Fruit fly (Drosophila melanogaster) whole organism, embryonic: ENCODE data around the gene Oatp30B.

ENCODE experiments used
- CG10267 ChIP-seq: fragments of 200-800 bp; sonication (Bioruptor generic); optimal IDR thresholded peaks from 2 replicates; lab custom pipeline; 2018; ENCODE audit warnings: missing biosample characterization, mild to moderate bottlenecking, missing genetic modification characterization, moderate library complexity
- CG10979 ChIP-seq: fragments of 200-800 bp; sonication (Bioruptor generic); optimal IDR thresholded peaks from 2 replicates; lab custom pipeline; 2018; ENCODE audit warnings: missing biosample characterization, mild to moderate bottlenecking, missing genetic modification characterization, moderate library complexity
- CG18262 ChIP-seq: fragments of 200-800 bp; optimal IDR thresholded peaks from 3 replicates; lab custom pipeline; 2019; ENCODE audit warnings: missing biosample characterization, mild to moderate bottlenecking, missing genetic modification characterization, moderate library complexity
- CG8924 ChIP-seq: fragments of 200-800 bp; optimal IDR thresholded peaks from 3 replicates; lab custom pipeline; 2019; ENCODE audit warnings: missing biosample characterization, mild to moderate bottlenecking, missing genetic modification characterization, moderate library complexity
- D19A ChIP-seq: fragments of 200-800 bp; optimal IDR thresholded peaks from 3 replicates; lab custom pipeline; 2019; ENCODE audit warnings: missing biosample characterization, mild to moderate bottlenecking, missing genetic modification characterization, moderate library complexity
- exex ChIP-seq: fragments of 200-800 bp; sonication (Bioruptor generic); optimal IDR thresholded peaks from 4 replicates; lab custom pipeline; 2018; ENCODE audit warnings: missing biosample characterization, mild to moderate bottlenecking, missing genetic modification characterization, moderate library complexity
- gce ChIP-seq: fragments of 200-800 bp; sonication (Bioruptor generic); IDR thresholded peaks from 3 replicates; pipeline ENCODE4 v1.3.6; 2022; ENCODE audit warnings: missing biosample characterization, missing genetic modification characterization

Oatp30B gene

DNA sequence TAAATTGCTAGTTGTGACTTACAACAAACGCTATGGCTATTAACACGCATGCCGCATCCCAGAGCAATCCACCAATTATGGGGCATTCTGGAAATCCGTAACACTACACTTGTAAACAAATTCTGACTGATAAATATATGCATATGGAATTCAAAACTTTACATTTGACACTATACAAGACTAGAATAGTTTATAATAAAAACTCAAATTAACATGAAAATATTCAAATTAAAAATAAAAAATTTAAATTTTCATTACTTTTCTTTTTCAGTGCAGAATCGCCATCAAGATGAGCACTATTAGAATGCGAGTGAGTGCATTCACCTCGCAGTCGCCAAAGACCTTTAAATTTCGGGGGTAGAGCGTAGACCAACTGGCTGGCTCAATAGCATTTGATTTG is 64.9 kb downstream of the Oatp30B start (continued):
- peak; percentile 32 for TF ChIP-seq D19A (tag; lab: Kevin White, UChicago)
- peak; percentile 79 for TF ChIP-seq CG18262 (tag; lab: Kevin White, UChicago)
- TF ChIP-seq CG8924 (tag; lab: Kevin White, UChicago) = peak; percentile 41
- TF ChIP-seq CG10267 = peak; percentile 59
- TF ChIP-seq CG10979 (tag; lab: Kevin White, UChicago) = peak; percentile 77

DNA sequence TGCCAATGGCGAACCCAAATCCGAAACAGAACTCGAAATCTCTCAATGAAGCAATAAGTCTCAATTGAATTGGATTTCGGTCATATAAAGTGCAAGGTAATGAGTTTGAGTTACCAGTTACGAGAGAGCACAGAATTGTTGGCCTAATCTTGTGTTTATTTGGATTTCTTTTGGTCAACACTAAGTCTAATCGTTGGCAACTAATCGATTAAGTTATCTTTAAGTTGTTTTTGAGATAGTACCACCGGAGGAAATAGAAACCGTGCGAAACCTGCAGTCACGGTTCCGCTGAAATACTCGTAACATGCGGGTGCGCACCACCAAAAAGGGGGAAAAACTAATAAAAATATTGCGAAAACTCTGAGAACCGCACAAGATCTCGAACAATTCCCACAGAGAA is 68.2 kb downstream of the Oatp30B start, which contains the start of gene CG3841:
CG3841 (plus strand) TSS at position 301 of the 400 bp plus-strand sequence.
- TF ChIP-seq gce (GFP tag; lab: Robert Waterston, UW) (no peak), exex (tag; lab: Kevin White, UChicago) (peak; percentile 40)
